Worm (Caenorhabditis elegans) whole organism, late embryonic: ENCODE results near the gene gtf-2H5.
A peak's percentile ranks its signal among the peaks of the same experiment; 100 is the strongest.

Experiments
- F13H6.1 ChIP-seq: sonication (generic microtip); optimal IDR thresholded peaks from 2 replicates; lab custom pipeline; 2016; ENCODE audit warnings: missing genetic modification characterization, missing compliant biosample characterization
- K09A11.1 ChIP-seq: sonication (generic microtip); optimal IDR thresholded peaks from 2 replicates; lab custom pipeline; 2017; ENCODE audit warnings: antibody characterized with exemption, mild to moderate bottlenecking, missing genetic modification characterization, missing compliant biosample characterization; ENCODE audit not compliant: insufficient read depth
- T23F11.4 ChIP-seq: fragments of 200-800 bp; sonication (Bioruptor generic); optimal IDR thresholded peaks from 2 replicates; lab custom pipeline; 2018; ENCODE audit warnings: mild to moderate bottlenecking, missing genetic modification characterization, missing compliant biosample characterization
- Y22D7AL.16 ChIP-seq: sonication (generic microtip); optimal IDR thresholded peaks from 2 replicates; lab custom pipeline; 2016; ENCODE audit warnings: missing genetic modification characterization, missing compliant biosample characterization
- ama-1 ChIP-seq: fragments of 150-350 bp; optimal IDR thresholded peaks from 2 replicates; lab custom pipeline; 2014
- ceh-14 ChIP-seq: sonication (generic microtip); optimal IDR thresholded peaks from 2 replicates; lab custom pipeline; 2016; ENCODE audit warnings: missing genotype, missing genetic modification characterization, missing compliant biosample characterization
- ceh-18 ChIP-seq: sonication (generic microtip); optimal IDR thresholded peaks from 2 replicates; lab custom pipeline; 2016; ENCODE audit warnings: missing genetic modification characterization, missing compliant biosample characterization
- ceh-19 ChIP-seq: fragments of 200-800 bp; sonication (Bioruptor generic); optimal IDR thresholded peaks from 2 replicates; lab custom pipeline; 2018; ENCODE audit warnings: mild to moderate bottlenecking, missing genetic modification characterization, missing compliant biosample characterization
- ceh-2 ChIP-seq: sonication (generic microtip); optimal IDR thresholded peaks from 2 replicates; lab custom pipeline; 2016; ENCODE audit warnings: missing genotype, missing genetic modification characterization, missing compliant biosample characterization
- ceh-24 ChIP-seq: sonication (generic microtip); optimal IDR thresholded peaks from 2 replicates; lab custom pipeline; 2016; ENCODE audit warnings: mild to moderate bottlenecking, missing genetic modification characterization, missing compliant biosample characterization
- ceh-30 ChIP-seq: fragments of 150-350 bp; optimal IDR thresholded peaks from 2 replicates; lab custom pipeline; 2014; ENCODE audit warnings: missing biosample characterization, missing genetic modification characterization
- ceh-34 ChIP-seq: sonication (generic microtip); optimal IDR thresholded peaks from 2 replicates; lab custom pipeline; 2016; ENCODE audit warnings: mild to moderate bottlenecking, missing genetic modification characterization, missing compliant biosample characterization
- ceh-45 ChIP-seq: fragments of 200-800 bp; sonication (Bioruptor generic); IDR thresholded peaks from 2 replicates; pipeline ENCODE4 v1.3.6; 2022; ENCODE audit warnings: missing genetic modification reagents, missing genetic modification characterization, missing compliant biosample characterization
- ceh-48 ChIP-seq: sonication (generic microtip); optimal IDR thresholded peaks from 2 replicates; lab custom pipeline; 2016; ENCODE audit warnings: missing genetic modification characterization, inconsistent platforms, missing compliant biosample characterization
- ceh-6 ChIP-seq: fragments of 200-800 bp; sonication (Bioruptor generic); optimal IDR thresholded peaks from 2 replicates; lab custom pipeline; 2018; ENCODE audit warnings: mild to moderate bottlenecking, missing genetic modification characterization, missing compliant biosample characterization
- ceh-9 ChIP-seq: sonication (generic microtip); optimal IDR thresholded peaks from 2 replicates; lab custom pipeline; 2016; ENCODE audit warnings: mild to moderate bottlenecking, missing genetic modification characterization, inconsistent platforms, missing compliant biosample characterization
- che-1 ChIP-seq: sonication (generic microtip); optimal IDR thresholded peaks from 2 replicates; lab custom pipeline; 2016; ENCODE audit warnings: mild to moderate bottlenecking, missing genetic modification characterization, missing compliant biosample characterization
- dve-1 ChIP-seq: sonication (generic microtip); optimal IDR thresholded peaks from 2 replicates; lab custom pipeline; 2017; ENCODE audit warnings: antibody characterized with exemption, mild to moderate bottlenecking, missing genetic modification characterization, missing compliant biosample characterization
- elt-2 ChIP-seq: sonication (generic microtip); optimal IDR thresholded peaks from 2 replicates; lab custom pipeline; 2016; ENCODE audit warnings: missing genetic modification reagents, missing genetic modification characterization, missing compliant biosample characterization
- ets-4 ChIP-seq: sonication (generic microtip); optimal IDR thresholded peaks from 2 replicates; lab custom pipeline; 2016; ENCODE audit warnings: missing genetic modification characterization, missing compliant biosample characterization
- fkh-10 ChIP-seq: fragments of 150-350 bp; optimal IDR thresholded peaks from 2 replicates; lab custom pipeline; 2014; ENCODE audit warnings: missing biosample characterization, missing genetic modification reagents, missing genetic modification characterization
- hlh-13 ChIP-seq: fragments of 200-800 bp; sonication (Bioruptor generic); optimal IDR thresholded peaks from 2 replicates; lab custom pipeline; 2018; ENCODE audit warnings: mild to moderate bottlenecking, missing genetic modification characterization, missing compliant biosample characterization
- hlh-15 ChIP-seq: sonication (generic microtip); optimal IDR thresholded peaks from 2 replicates; lab custom pipeline; 2016; ENCODE audit warnings: missing genetic modification characterization, missing compliant biosample characterization
- hlh-8 ChIP-seq: sonication (generic microtip); optimal IDR thresholded peaks from 2 replicates; lab custom pipeline; 2016; ENCODE audit warnings: missing genotype, missing genetic modification characterization, missing compliant biosample characterization
- lim-6 ChIP-seq: sonication (generic microtip); optimal IDR thresholded peaks from 2 replicates; lab custom pipeline; 2016; ENCODE audit warnings: missing genetic modification characterization, missing compliant biosample characterization
- lin-11 ChIP-seq: fragments of 200-800 bp; sonication (Bioruptor generic); optimal IDR thresholded peaks from 2 replicates; lab custom pipeline; 2018; ENCODE audit warnings: mild to moderate bottlenecking, missing genetic modification characterization, missing compliant biosample characterization
- madf-2 ChIP-seq: sonication (generic microtip); optimal IDR thresholded peaks from 2 replicates; lab custom pipeline; 2017; ENCODE audit warnings: missing genetic modification characterization, missing compliant biosample characterization
- mec-3 ChIP-seq: sonication (generic microtip); optimal IDR thresholded peaks from 2 replicates; lab custom pipeline; 2016; ENCODE audit warnings: borderline replicate concordance, missing genetic modification characterization, missing compliant biosample characterization
- nfya-1 ChIP-seq: sonication (generic microtip); optimal IDR thresholded peaks from 2 replicates; lab custom pipeline; 2017; ENCODE audit warnings: missing genetic modification characterization, mild to moderate bottlenecking, missing compliant biosample characterization, antibody characterized with exemption, moderate library complexity
- nhr-11 ChIP-seq: fragments of 150-350 bp; optimal IDR thresholded peaks from 2 replicates; lab custom pipeline; 2014; ENCODE audit warnings: missing biosample characterization, missing genetic modification characterization
- npax-4 ChIP-seq: sonication (generic microtip); optimal IDR thresholded peaks from 2 replicates; lab custom pipeline; 2016; ENCODE audit warnings: missing genetic modification characterization, missing compliant biosample characterization
- odd-2 ChIP-seq: sonication (generic microtip); optimal IDR thresholded peaks from 2 replicates; lab custom pipeline; 2017; ENCODE audit warnings: antibody characterized with exemption, mild to moderate bottlenecking, missing genetic modification characterization, missing compliant biosample characterization
- pag-3 ChIP-seq: sonication (generic microtip); optimal IDR thresholded peaks from 2 replicates; lab custom pipeline; 2016; ENCODE audit warnings: missing compliant biosample characterization, missing genetic modification characterization, borderline replicate concordance
- pat-9 ChIP-seq: fragments of 200-800 bp; sonication (Bioruptor generic); optimal IDR thresholded peaks from 2 replicates; lab custom pipeline; 2018; ENCODE audit warnings: mild to moderate bottlenecking, missing genetic modification characterization, moderate library complexity, missing compliant biosample characterization
- pax-1 ChIP-seq: fragments of 150-350 bp; optimal IDR thresholded peaks from 2 replicates; lab custom pipeline; 2014; ENCODE audit warnings: missing biosample characterization, missing genetic modification characterization
- pha-2 ChIP-seq: sonication (generic microtip); optimal IDR thresholded peaks from 2 replicates; lab custom pipeline; 2017; ENCODE audit warnings: mild to moderate bottlenecking, missing genetic modification characterization, missing compliant biosample characterization
- pros-1 ChIP-seq: fragments of 150-350 bp; optimal IDR thresholded peaks from 2 replicates; lab custom pipeline; 2014; ENCODE audit warnings: missing biosample characterization, missing genetic modification reagents, missing genetic modification characterization
- rnt-1 ChIP-seq: sonication (generic microtip); optimal IDR thresholded peaks from 2 replicates; lab custom pipeline; 2016; ENCODE audit warnings: missing genetic modification characterization, missing compliant biosample characterization
- sdc-2 ChIP-seq: sonication (generic microtip); optimal IDR thresholded peaks from 2 replicates; lab custom pipeline; 2016; ENCODE audit warnings: missing genotype, missing genetic modification characterization, missing compliant biosample characterization
- sox-2 ChIP-seq: fragments of 200-800 bp; sonication (Bioruptor generic); IDR thresholded peaks from 2 replicates; pipeline ENCODE4 v1.3.6; 2022; ENCODE audit warnings: missing genetic modification reagents, missing genetic modification characterization, missing compliant biosample characterization
- sox-4 ChIP-seq: sonication (generic microtip); optimal IDR thresholded peaks from 2 replicates; lab custom pipeline; 2017; ENCODE audit warnings: mild to moderate bottlenecking, missing genetic modification characterization, inconsistent platforms, missing compliant biosample characterization
- tbx-2 ChIP-seq: sonication (generic microtip); optimal IDR thresholded peaks from 2 replicates; lab custom pipeline; 2016; ENCODE audit warnings: missing genetic modification characterization, missing compliant biosample characterization
- tbx-7 ChIP-seq: sonication (generic microtip); optimal IDR thresholded peaks from 2 replicates; lab custom pipeline; 2016; ENCODE audit warnings: missing genotype, missing genetic modification characterization, missing compliant biosample characterization
- ttx-3 ChIP-seq: sonication (generic microtip); optimal IDR thresholded peaks from 2 replicates; lab custom pipeline; 2016; ENCODE audit warnings: missing genetic modification reagents, missing genetic modification characterization, missing compliant biosample characterization
- unc-42 ChIP-seq: sonication (generic microtip); optimal IDR thresholded peaks from 2 replicates; lab custom pipeline; 2016; ENCODE audit warnings: missing genotype, missing genetic modification characterization, missing compliant biosample characterization
- unc-86 ChIP-seq: sonication (generic microtip); optimal IDR thresholded peaks from 2 replicates; lab custom pipeline; 2016; ENCODE audit warnings: missing genetic modification characterization, missing compliant biosample characterization
- zip-5 ChIP-seq: sonication (generic microtip); optimal IDR thresholded peaks from 2 replicates; lab custom pipeline; 2016; ENCODE audit warnings: missing genetic modification characterization, missing compliant biosample characterization
- ztf-16 ChIP-seq: sonication (generic microtip); optimal IDR thresholded peaks from 2 replicates; lab custom pipeline; 2017; ENCODE audit warnings: missing genetic modification characterization, missing compliant biosample characterization

The gtf-2H5 gene

DNA sequence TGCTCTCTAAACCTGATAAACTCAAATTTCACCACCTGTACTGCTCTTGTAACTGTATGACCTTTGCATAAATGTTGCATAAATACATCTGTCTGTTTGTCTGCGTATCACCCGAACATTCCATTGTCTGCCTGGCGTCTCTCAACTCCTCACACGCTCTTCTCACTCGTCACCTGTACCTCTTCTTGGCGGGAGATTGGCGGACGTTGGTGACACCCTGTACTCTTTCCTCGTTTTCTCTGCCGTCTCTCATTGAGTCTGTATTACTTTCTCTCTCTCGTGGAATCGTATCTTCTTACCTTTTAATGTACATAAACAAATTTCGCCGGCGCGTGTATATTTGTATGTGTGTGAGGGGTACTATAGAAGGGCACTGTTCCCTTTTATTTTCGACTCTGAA is 18.5 kb downstream of the gtf-2H5 start (continued):
- peak; percentile 89 for TF ChIP-seq ceh-34 (tag; lab: Kevin White, UChicago)
- no peak for TF ChIP-seq pag-3 (tag; lab: Kevin White, UChicago)
- TF ChIP-seq ztf-16 (tag; lab: Kevin White, UChicago), result no peak
- no peak for TF ChIP-seq hlh-8
- TF ChIP-seq ceh-24 (tag; lab: Kevin White, UChicago), result no peak
- no peak for TF ChIP-seq ceh-19 (GFP tag; lab: Kevin White, UChicago)
- no peak for TF ChIP-seq ceh-9
- TF ChIP-seq ceh-14 (tag; lab: Kevin White, UChicago), result no peak
- TF ChIP-seq elt-2 (tag; lab: Kevin White, UChicago), result no peak
- TF ChIP-seq ttx-3 (tag; lab: Kevin White, UChicago), result no peak
- no peak for TF ChIP-seq pax-1 (tag; lab: Kevin White, UChicago)
- TF ChIP-seq ceh-30, result no peak
- no peak for TF ChIP-seq sox-4 (tag; lab: Kevin White, UChicago)
- no peak for TF ChIP-seq ceh-48 (tag; lab: Kevin White, UChicago)
- no peak for TF ChIP-seq npax-4 (tag; lab: Kevin White, UChicago)
- TF ChIP-seq pros-1 (tag; lab: Kevin White, UChicago), result peak; percentile 39
- no peak for TF ChIP-seq ceh-6 (GFP tag; lab: Kevin White, UChicago)
- peak; percentile 46 for TF ChIP-seq ceh-2 (tag; lab: Kevin White, UChicago)
- no peak for TF ChIP-seq rnt-1 (tag; lab: Kevin White, UChicago)
- TF ChIP-seq ceh-45 (GFP tag; lab: Robert Waterston, UW), result no peak
- TF ChIP-seq dve-1 (tag; lab: Kevin White, UChicago), result no peak
- TF ChIP-seq tbx-2 (tag; lab: Kevin White, UChicago), result peak; percentile 73
- no peak for TF ChIP-seq lin-11
- TF ChIP-seq Y22D7AL.16, result no peak
- no peak for TF ChIP-seq unc-42
- TF ChIP-seq ama-1, result no peak
- no peak for TF ChIP-seq odd-2 (tag; lab: Kevin White, UChicago)
- no peak for TF ChIP-seq fkh-10
- TF ChIP-seq T23F11.4 (GFP tag; lab: Kevin White, UChicago), result no peak
- no peak for TF ChIP-seq nhr-11
- TF ChIP-seq pat-9 (tag; lab: Kevin White, UChicago), result no peak
- peak; percentile 20 for TF ChIP-seq tbx-7
- no peak for TF ChIP-seq sdc-2
- no peak for TF ChIP-seq zip-5 (tag; lab: Kevin White, UChicago)
- peak; percentile 38; the same call in 1 of the 2 replicates for TF ChIP-seq sox-2 (GFP tag; lab: Robert Waterston, UW)
- no peak for TF ChIP-seq hlh-13
- no peak for TF ChIP-seq ceh-18 (tag; lab: Kevin White, UChicago)
- TF ChIP-seq madf-2, result no peak
- no peak for TF ChIP-seq pha-2 (tag; lab: Kevin White, UChicago)
- no peak for TF ChIP-seq lim-6 (tag; lab: Kevin White, UChicago)
- TF ChIP-seq mec-3 (tag; lab: Kevin White, UChicago), result no peak
- TF ChIP-seq hlh-15, result no peak
- TF ChIP-seq K09A11.1 (tag; lab: Kevin White, UChicago), result no peak
- no peak for TF ChIP-seq che-1 (tag; lab: Kevin White, UChicago)

DNA sequence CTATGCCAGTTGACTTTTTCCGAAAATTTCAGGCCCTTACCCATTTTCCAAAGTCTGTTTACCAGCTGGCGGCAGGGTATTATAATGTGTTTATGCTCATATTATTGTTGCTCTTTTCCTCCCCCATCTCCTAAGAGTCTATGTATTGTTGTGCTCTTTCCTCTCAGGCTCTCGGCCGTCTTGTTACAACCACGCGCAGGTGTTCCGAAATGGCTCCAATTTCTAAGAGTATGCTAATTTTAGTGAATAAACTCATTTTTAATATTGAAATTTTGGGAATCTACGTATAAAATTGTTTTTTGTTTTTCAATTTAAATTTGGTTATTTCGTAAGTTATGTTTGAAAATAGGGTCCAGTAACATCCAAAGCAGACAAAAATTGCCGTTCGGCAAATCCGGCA is 19.3 kb downstream of the gtf-2H5 start:
- TF ChIP-seq F13H6.1 (tag; lab: Kevin White, UChicago) (no peak), ets-4 (tag; lab: Kevin White, UChicago) (no peak), tbx-2 (tag; lab: Kevin White, UChicago) (peak; percentile 3), pax-1 (tag; lab: Kevin White, UChicago) (peak; percentile 9), nfya-1 (tag; lab: Kevin White, UChicago) (peak; percentile 2), unc-86 (tag; lab: Kevin White, UChicago) (no peak), ceh-34 (tag; lab: Kevin White, UChicago) (peak; percentile 66)
- TF ChIP-seq, all 69 proteins: peak for 4
